Worm (Caenorhabditis elegans): ENCODE measurements around the gene srxa-8.
A peak's percentile ranks its signal among the peaks of the same experiment; 100 is the strongest.

srxa-8 gene

DNA sequence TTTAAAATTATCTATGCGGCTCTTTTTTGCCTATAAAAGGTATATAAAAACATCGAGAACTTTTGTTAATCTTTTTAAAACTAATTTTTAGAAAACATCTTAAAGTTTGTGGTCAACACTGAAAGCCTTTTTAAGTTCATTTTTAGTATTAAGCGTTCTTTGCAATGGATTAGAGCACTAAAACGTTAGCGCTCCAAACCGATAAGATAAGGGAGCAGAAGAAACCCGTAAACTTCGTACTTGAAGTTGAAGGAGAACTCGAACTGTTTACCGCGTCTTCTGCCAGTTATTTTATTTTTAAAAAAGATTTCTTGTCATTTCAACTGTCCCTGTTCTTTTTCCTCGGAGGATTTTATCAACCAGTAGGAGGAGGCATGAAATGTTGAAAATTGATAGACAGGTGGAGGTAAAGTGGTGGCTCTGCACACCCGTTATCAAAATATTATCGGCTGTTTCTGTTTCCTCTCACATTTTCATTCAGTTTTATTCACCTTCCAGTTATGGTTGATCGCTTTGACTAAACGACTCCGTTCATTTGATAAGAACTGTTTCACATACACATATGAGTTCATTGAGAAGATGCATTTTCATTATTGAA lies 30.5 kb upstream of the srxa-8 start:
- TF ChIP-seq W03F9.2 (tag; optimal IDR thresholded peaks at IDR 0.05) (no peak), him-1 (tag; optimal IDR thresholded peaks at IDR 0.05) (no peak), dao-5 (tag; optimal IDR thresholded peaks at IDR 0.05) (no peak)

- TF ChIP-seq dao-5 (tag; optimal IDR thresholded peaks at IDR 0.05): no peak
- TF ChIP-seq him-1 (tag; optimal IDR thresholded peaks at IDR 0.05): no peak
- no peak for TF ChIP-seq W03F9.2 (tag; optimal IDR thresholded peaks at IDR 0.05)
Observed at ce11 chrX:13337728-13338127, 29.1 kb upstream of the srxa-8 start, which contains the start of gene ptr-24. Gene ptr-24 (plus strand): TSS chrX:13338028.

ce11 chrX:13337000-13337399 lies 28.4 kb upstream of the srxa-8 start:
- no peak for TF ChIP-seq dao-5 (tag; optimal IDR thresholded peaks at IDR 0.05)

- TF ChIP-seq dao-5 (tag; optimal IDR thresholded peaks at IDR 0.05) (no peak), W03F9.2 (tag; optimal IDR thresholded peaks at IDR 0.05) (peak; percentile 13)
Observed at ce11 chrX:13333835-13334234, 25.2 kb upstream of the srxa-8 start, which contains the start of gene F46G10.4. Gene F46G10.4 (plus strand): TSS chrX:13334046.

DNA sequence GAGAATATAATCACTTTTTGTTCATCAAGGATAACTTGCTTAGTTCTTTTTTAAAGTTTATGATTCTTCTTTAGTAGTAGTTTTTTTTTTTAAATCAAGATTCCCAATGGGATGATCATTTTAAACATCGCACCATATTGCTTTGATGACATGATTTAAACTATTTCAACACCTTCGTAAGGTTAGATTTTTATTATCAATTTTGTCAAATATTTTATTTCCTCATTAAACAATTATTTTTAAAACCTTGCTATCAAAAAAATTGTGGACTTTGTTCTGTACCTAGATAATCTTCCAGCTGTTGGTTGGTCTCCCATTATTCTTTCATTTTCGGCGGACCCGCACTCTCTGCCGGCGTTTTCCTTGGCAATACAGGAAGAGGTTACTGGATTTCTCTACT lies 22.7 kb upstream of the srxa-8 start, which contains the start of gene sir-2.3:
Gene sir-2.3 (plus strand): TSS at position 301 of the 400 bp plus-strand sequence.
- TF ChIP-seq W03F9.2 (tag; optimal IDR thresholded peaks at IDR 0.05): no peak
- TF ChIP-seq him-1 (tag; optimal IDR thresholded peaks at IDR 0.05): no peak
- TF ChIP-seq dao-5 (tag; optimal IDR thresholded peaks at IDR 0.05): no peak

- TF ChIP-seq W03F9.2 (tag; optimal IDR thresholded peaks at IDR 0.05) (peak; percentile 63), him-1 (tag; optimal IDR thresholded peaks at IDR 0.05) (no peak), dao-5 (tag; optimal IDR thresholded peaks at IDR 0.05) (no peak)
Observed at ce11 chrX:13328868-13329267, 20.2 kb upstream of the srxa-8 start.

- TF ChIP-seq him-1 (tag; optimal IDR thresholded peaks at IDR 0.05) (no peak), dao-5 (tag; optimal IDR thresholded peaks at IDR 0.05) (no peak), W03F9.2 (tag; optimal IDR thresholded peaks at IDR 0.05) (no peak)
Observed at ce11 chrX:13328034-13328433, 19.4 kb upstream of the srxa-8 start, which contains the start of gene sir-2.2. Gene sir-2.2 (plus strand): TSS chrX:13328067.

DNA sequence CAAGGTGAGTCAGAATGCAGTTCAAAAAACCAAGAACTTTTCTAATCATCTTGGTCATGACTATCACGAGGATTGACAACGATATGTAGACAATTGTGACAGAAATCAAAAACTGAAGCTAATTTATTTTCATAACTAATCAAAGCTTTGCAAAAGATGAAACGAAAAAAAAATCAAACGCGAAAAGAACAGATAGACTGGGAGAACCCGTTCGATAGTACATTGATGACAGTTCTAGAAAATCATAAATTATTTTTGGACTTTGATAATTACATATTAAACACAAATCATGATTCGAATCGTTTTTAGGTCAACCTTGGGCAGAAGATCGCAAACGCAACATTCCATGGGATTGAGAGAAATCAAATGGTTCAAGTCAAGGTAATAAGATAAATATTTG lies 16.4 kb upstream of the srxa-8 start:
- no peak for TF ChIP-seq dao-5 (tag; optimal IDR thresholded peaks at IDR 0.05)
- no peak for TF ChIP-seq him-1 (tag; optimal IDR thresholded peaks at IDR 0.05)
- no peak for TF ChIP-seq W03F9.2 (tag; optimal IDR thresholded peaks at IDR 0.05)

ce11 chrX:13324326-13324725 lies 15.7 kb upstream of the srxa-8 start:
- no peak for TF ChIP-seq W03F9.2 (tag; optimal IDR thresholded peaks at IDR 0.05)
- no peak for TF ChIP-seq him-1 (tag; optimal IDR thresholded peaks at IDR 0.05)
- no peak for TF ChIP-seq dao-5 (tag; optimal IDR thresholded peaks at IDR 0.05)

ce11 chrX:13323697-13324096 lies 15.1 kb upstream of the srxa-8 start:
- TF ChIP-seq W03F9.2 (tag; optimal IDR thresholded peaks at IDR 0.05) (no peak), him-1 (tag; optimal IDR thresholded peaks at IDR 0.05) (no peak), dao-5 (tag; optimal IDR thresholded peaks at IDR 0.05) (no peak)

ce11 chrX:13322886-13323285 lies 14.2 kb upstream of the srxa-8 start, which contains the start of gene F46G10.2:
Gene F46G10.2 (plus strand): TSS chrX:13322963.
- TF ChIP-seq him-1 (tag; optimal IDR thresholded peaks at IDR 0.05) (no peak), W03F9.2 (tag; optimal IDR thresholded peaks at IDR 0.05) (no peak), dao-5 (tag; optimal IDR thresholded peaks at IDR 0.05) (no peak)

ce11 chrX:13320575-13320974 lies 11.9 kb upstream of the srxa-8 start:
- no peak for TF ChIP-seq him-1 (tag; optimal IDR thresholded peaks at IDR 0.05)

ce11 chrX:13318316-13318715 lies 9.7 kb upstream of the srxa-8 start:
- TF ChIP-seq dao-5 (tag; optimal IDR thresholded peaks at IDR 0.05) (no peak), him-1 (tag; optimal IDR thresholded peaks at IDR 0.05) (no peak), W03F9.2 (tag; optimal IDR thresholded peaks at IDR 0.05) (no peak)

DNA sequence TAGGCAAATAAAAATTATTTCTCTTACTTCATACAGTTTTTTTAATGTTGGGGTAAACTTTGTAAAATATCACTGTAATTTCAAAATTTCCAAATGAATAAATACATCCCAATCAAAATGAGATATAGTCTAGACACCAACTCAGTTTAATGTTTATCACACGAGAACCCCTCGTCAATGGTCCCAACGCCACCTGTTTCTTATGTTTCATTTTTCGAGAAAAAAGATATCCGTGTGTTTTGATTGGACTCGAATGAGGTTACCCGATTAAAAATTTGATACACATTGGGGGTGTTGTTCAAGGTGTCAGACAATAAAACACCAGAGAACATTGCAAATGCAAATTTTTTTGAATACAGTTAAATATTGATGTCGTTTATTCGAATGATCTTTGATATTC lies 8.9 kb upstream of the srxa-8 start:
- no peak for TF ChIP-seq dao-5 (tag; optimal IDR thresholded peaks at IDR 0.05)
- no peak for TF ChIP-seq W03F9.2 (tag; optimal IDR thresholded peaks at IDR 0.05)
- no peak for TF ChIP-seq him-1 (tag; optimal IDR thresholded peaks at IDR 0.05)

- TF ChIP-seq W03F9.2 (tag; optimal IDR thresholded peaks at IDR 0.05) (no peak), him-1 (tag; optimal IDR thresholded peaks at IDR 0.05) (no peak), dao-5 (tag; optimal IDR thresholded peaks at IDR 0.05) (no peak)
Observed at ce11 chrX:13315093-13315492, 6.4 kb upstream of the srxa-8 start.

All from whole organism, L4/young adult.